Worm (Caenorhabditis elegans) whole organism, L2 larva: ENCODE measurements around the gene C35B1.7.

Experiments
- C34F6.9 ChIP-seq: fragments of 150-350 bp; optimal IDR thresholded peaks from 2 replicates; lab custom pipeline; 2014; ENCODE audit warnings: missing biosample characterization, missing genetic modification characterization
- F13H6.1 ChIP-seq: sonication (generic microtip); optimal IDR thresholded peaks from 2 replicates; lab custom pipeline; 2016; ENCODE audit warnings: missing genetic modification characterization, missing compliant biosample characterization
- R02D3.7 ChIP-seq: fragments of 150-350 bp; optimal IDR thresholded peaks from 2 replicates; lab custom pipeline; 2014; ENCODE audit warnings: missing biosample characterization, missing genetic modification characterization
- ZK546.5 ChIP-seq: sonication (generic microtip); optimal IDR thresholded peaks from 2 replicates; lab custom pipeline; 2017; ENCODE audit warnings: missing biosample characterization, missing genetic modification characterization
- aly-2 ChIP-seq: fragments of 150-350 bp; optimal IDR thresholded peaks from 2 replicates; lab custom pipeline; 2014; ENCODE audit warnings: missing biosample characterization, missing genetic modification characterization
- ama-1 ChIP-seq: fragments of 150-350 bp; optimal IDR thresholded peaks from 2 replicates; lab custom pipeline; 2018; ENCODE audit warnings: inconsistent platforms
- blmp-1 ChIP-seq: sonication (generic microtip); optimal IDR thresholded peaks from 2 replicates; lab custom pipeline; 2017; ENCODE audit warnings: missing genetic modification characterization, mild to moderate bottlenecking, missing compliant biosample characterization, antibody characterized with exemption, moderate library complexity; ENCODE audit not compliant: insufficient read depth
- ceh-16 ChIP-seq: fragments of 150-350 bp; optimal IDR thresholded peaks from 2 replicates; lab custom pipeline; 2014; ENCODE audit warnings: missing biosample characterization, missing genetic modification characterization
- ceh-82 ChIP-seq: fragments of 150-350 bp; optimal IDR thresholded peaks from 2 replicates; lab custom pipeline; 2014; ENCODE audit warnings: missing biosample characterization, missing genetic modification characterization
- egl-27 ChIP-seq: sonication (generic microtip); optimal IDR thresholded peaks from 3 replicates; lab custom pipeline; 2017; ENCODE audit warnings: missing biosample characterization, missing genetic modification reagents, missing genetic modification characterization
- elt-3 ChIP-seq: sonication (generic microtip); optimal IDR thresholded peaks from 2 replicates; lab custom pipeline; 2017; ENCODE audit warnings: missing biosample characterization, missing genetic modification characterization
- fos-1 ChIP-seq: fragments of 150-350 bp; optimal IDR thresholded peaks from 2 replicates; lab custom pipeline; 2014; ENCODE audit warnings: missing biosample characterization, missing genetic modification characterization
- lin-11 ChIP-seq: fragments of 150-350 bp; sonication (generic microtip); optimal IDR thresholded peaks from 2 replicates; lab custom pipeline; 2014; ENCODE audit warnings: missing biosample characterization, missing genetic modification characterization, inconsistent platforms, mixed read lengths
- lin-39 ChIP-seq: fragments of 150-350 bp; optimal IDR thresholded peaks from 2 replicates; lab custom pipeline; 2014; ENCODE audit warnings: missing biosample characterization, missing genetic modification reagents, missing genetic modification characterization
- lsy-2 ChIP-seq, 2 experiments: fragments of 150-350 bp in 1 of 2; sonication (generic microtip) in 1 of 2; optimal IDR thresholded peaks; 2 replicates each; lab custom pipeline; 2014 to 2017; ENCODE audit warnings: missing biosample characterization in 2 of 2, missing genetic modification characterization in 2 of 2
- mab-5 ChIP-seq: fragments of 150-350 bp; optimal IDR thresholded peaks from 2 replicates; lab custom pipeline; 2014; ENCODE audit warnings: missing biosample characterization, missing genetic modification characterization
- mbf-1 ChIP-seq: sonication (generic microtip); optimal IDR thresholded peaks from 2 replicates; lab custom pipeline; 2017; ENCODE audit warnings: missing biosample characterization, missing genetic modification characterization
- nhr-10 ChIP-seq: sonication (generic microtip); optimal IDR thresholded peaks from 2 replicates; lab custom pipeline; 2017; ENCODE audit warnings: missing biosample characterization, missing genetic modification characterization
- nhr-11 ChIP-seq: fragments of 150-350 bp; optimal IDR thresholded peaks from 2 replicates; lab custom pipeline; 2014; ENCODE audit warnings: missing biosample characterization, missing genetic modification characterization
- nhr-12 ChIP-seq: fragments of 150-350 bp; optimal IDR thresholded peaks from 2 replicates; lab custom pipeline; 2014; ENCODE audit warnings: missing biosample characterization, missing genetic modification characterization
- nhr-23 ChIP-seq: fragments of 150-350 bp; optimal IDR thresholded peaks from 2 replicates; lab custom pipeline; 2014; ENCODE audit warnings: missing biosample characterization, missing genetic modification reagents, missing genetic modification characterization
- nhr-25 ChIP-seq: fragments of 150-350 bp; sonication (generic microtip); optimal IDR thresholded peaks from 3 replicates; lab custom pipeline; 2014; ENCODE audit warnings: missing biosample characterization, missing genetic modification characterization
- nhr-6 ChIP-seq: fragments of 150-350 bp; optimal IDR thresholded peaks from 2 replicates; lab custom pipeline; 2014; ENCODE audit warnings: missing biosample characterization, missing genetic modification characterization
- peb-1 ChIP-seq: fragments of 150-350 bp; optimal IDR thresholded peaks from 2 replicates; lab custom pipeline; 2014; ENCODE audit warnings: missing biosample characterization, missing genetic modification characterization
- sem-4 ChIP-seq: fragments of 150-350 bp; optimal IDR thresholded peaks from 2 replicates; lab custom pipeline; 2014; ENCODE audit warnings: missing biosample characterization, missing genetic modification reagents, missing genetic modification characterization
- sma-9 ChIP-seq, 2 experiments: fragments of 150-350 bp in 1 of 2; sonication (generic microtip) in 1 of 2; optimal IDR thresholded peaks; 2 replicates each; lab custom pipeline; 2014 to 2016; ENCODE audit warnings: missing genetic modification characterization in 2 of 2, mild to moderate bottlenecking in 1 of 2, missing biosample characterization in 1 of 2, missing compliant biosample characterization in 1 of 2, missing genetic modification reagents in 1 of 2, moderate library complexity in 1 of 2
- unc-55 ChIP-seq: fragments of 150-350 bp; sonication (generic microtip); optimal IDR thresholded peaks from 3 replicates; lab custom pipeline; 2014; ENCODE audit warnings: missing biosample characterization, missing genetic modification reagents, missing genetic modification characterization
- zag-1 ChIP-seq: fragments of 150-350 bp; optimal IDR thresholded peaks from 2 replicates; lab custom pipeline; 2014; ENCODE audit warnings: missing biosample characterization, missing genetic modification characterization
- ztf-1 ChIP-seq: fragments of 200-800 bp; sonication (Bioruptor generic); conservative IDR thresholded peaks from 2 replicates; pipeline ENCODE4 v1.3.6; 2022; ENCODE audit warnings: missing genetic modification characterization, missing compliant biosample characterization
- ztf-11 ChIP-seq: sonication (generic microtip); optimal IDR thresholded peaks from 2 replicates; lab custom pipeline; 2017; ENCODE audit warnings: missing biosample characterization, missing genetic modification characterization
- ztf-4 ChIP-seq: fragments of 150-350 bp; optimal IDR thresholded peaks from 2 replicates; lab custom pipeline; 2014; ENCODE audit warnings: missing biosample characterization, missing genetic modification characterization

The C35B1.7 gene

DNA sequence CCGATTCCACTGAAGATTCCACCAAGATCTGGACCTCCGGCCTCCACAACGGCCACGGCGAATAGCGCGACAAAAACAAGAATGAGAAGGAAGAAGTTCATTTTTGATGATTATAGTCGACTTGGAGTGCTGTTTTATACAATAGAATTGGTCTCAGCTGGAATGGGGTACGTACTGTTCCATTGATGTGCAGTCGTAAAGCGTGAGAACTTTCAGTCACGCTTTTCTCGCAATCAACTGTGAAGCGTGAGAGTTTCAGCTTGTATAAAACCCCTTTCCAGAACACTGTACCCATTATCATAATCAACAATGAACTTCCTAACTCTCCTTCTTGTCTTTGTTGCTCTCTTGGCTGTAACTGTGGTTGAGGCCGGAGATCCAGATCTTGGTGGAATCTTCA lies 6.8 kb downstream of the C35B1.7 start, which contains the start of the genes F49F1.4 and F49F1.2:
F49F1.4 (minus strand) TSS at position 101 of the 400 bp plus-strand sequence.
F49F1.2 (plus strand) TSS at position 310 of the 400 bp plus-strand sequence.
- TF ChIP-seq sma-9 (GFP tag; optimal IDR thresholded peaks at IDR 0.05; lab: Kevin White, UChicago), result no peak
- no peak for TF ChIP-seq sma-9 (tag; optimal IDR thresholded peaks at IDR 0.05; lab: Kevin White, UChicago)
- no peak for TF ChIP-seq unc-55 (GFP tag; lab: Kevin White, UChicago)
- TF ChIP-seq fos-1 (tag; lab: Kevin White, UChicago), result no peak
- TF ChIP-seq R02D3.7, result no peak
- no peak for TF ChIP-seq blmp-1 (tag; lab: Kevin White, UChicago)
- TF ChIP-seq F13H6.1, result no peak
- TF ChIP-seq ceh-82 (tag; lab: Kevin White, UChicago), result no peak
- TF ChIP-seq lsy-2 (tag; optimal IDR thresholded peaks at IDR 0.05; lab: Kevin White, UChicago), result no peak
- no peak for TF ChIP-seq mab-5 (tag; lab: Kevin White, UChicago)
- TF ChIP-seq nhr-23, result no peak
- TF ChIP-seq aly-2 (tag; lab: Kevin White, UChicago), result no peak
- TF ChIP-seq nhr-11 (tag; lab: Kevin White, UChicago), result no peak
- TF ChIP-seq C34F6.9 (tag; lab: Kevin White, UChicago), result no peak
- TF ChIP-seq mbf-1 (tag; lab: Kevin White, UChicago), result no peak
- TF ChIP-seq ama-1 (lab: Kevin White, UChicago), result no peak
- no peak for TF ChIP-seq ceh-16 (tag; lab: Kevin White, UChicago)
- TF ChIP-seq, all 48 proteins: peak for 0

DNA sequence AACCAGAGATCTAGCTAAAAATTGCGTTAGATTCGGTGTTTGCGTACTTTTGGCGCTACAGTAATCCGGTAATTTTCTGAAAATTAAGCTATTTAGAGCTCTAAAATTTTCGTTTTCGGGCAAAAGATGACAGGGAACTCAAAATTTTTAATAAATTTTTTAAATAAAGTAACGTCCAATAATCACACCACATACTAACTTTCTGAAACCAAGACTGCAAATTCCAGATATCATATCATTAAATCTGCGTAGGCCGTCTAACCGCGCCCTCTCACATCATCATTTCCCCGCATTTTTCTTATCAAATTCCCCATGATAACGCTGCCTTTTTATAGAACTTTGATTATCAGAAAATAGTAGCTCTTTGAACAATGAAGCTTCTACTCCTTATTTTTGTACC lies 8.6 kb downstream of the C35B1.7 start, which contains the start of gene drd-50:
drd-50 (plus strand) TSS at position 301 of the 400 bp plus-strand sequence.
- TF ChIP-seq blmp-1 (tag; lab: Kevin White, UChicago) (no peak), fos-1 (tag; lab: Kevin White, UChicago) (peak; percentile 15), peb-1 (tag; lab: Kevin White, UChicago) (no peak), unc-55 (GFP tag; lab: Kevin White, UChicago) (no peak), zag-1 (tag; lab: Kevin White, UChicago) (no peak), nhr-23 (no peak), nhr-10 (tag; lab: Kevin White, UChicago) (no peak)

DNA sequence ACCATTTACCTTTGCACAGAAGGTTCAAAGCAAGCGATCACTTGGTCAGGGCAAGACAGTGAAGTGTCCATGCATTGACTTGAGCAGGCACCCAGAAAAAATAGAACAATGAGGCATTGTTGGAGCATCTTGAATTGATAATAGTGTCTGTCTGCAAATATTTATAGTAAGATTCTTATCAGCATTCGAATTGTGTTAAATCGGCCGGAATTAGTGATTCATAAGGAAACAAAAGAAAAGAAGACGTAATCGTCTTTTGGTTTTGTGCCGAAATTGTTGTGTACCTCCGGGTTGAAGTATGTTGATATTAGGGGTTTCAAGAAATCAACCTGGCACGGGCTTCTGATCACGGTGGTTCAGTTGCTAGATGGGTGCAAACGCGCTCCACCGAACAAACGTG lies 11.4 kb downstream of the C35B1.7 start, which contains the start of gene F49F1.5:
F49F1.5 (minus strand) TSS at position 153 of the 400 bp plus-strand sequence.
- TF ChIP-seq blmp-1 (tag; lab: Kevin White, UChicago) (no peak), egl-27 (no peak), ZK546.5 (tag; lab: Kevin White, UChicago) (no peak), lin-39 (no peak), F13H6.1 (no peak)

DNA sequence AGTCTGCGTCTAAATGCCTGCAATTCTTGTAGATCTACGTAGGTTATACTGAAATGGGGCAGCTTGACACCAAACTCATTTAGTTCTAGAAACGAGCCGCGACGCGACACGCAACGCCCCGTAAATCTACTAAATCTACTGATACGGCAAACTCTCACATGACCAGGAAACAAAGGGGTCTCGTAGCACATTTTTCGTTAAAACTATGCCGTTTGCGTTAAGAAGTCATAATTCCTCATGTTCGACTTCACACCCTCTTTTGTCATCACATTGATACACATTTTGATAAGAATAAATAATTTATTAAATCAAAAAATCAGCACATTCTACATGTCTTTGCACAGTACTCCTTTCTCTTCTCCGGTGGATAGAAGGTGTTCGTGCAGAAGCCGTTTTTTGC lies 12.2 kb downstream of the C35B1.7 start:
- TF ChIP-seq ztf-1 (GFP tag; lab: Robert Waterston, UW) (no peak), C34F6.9 (tag; lab: Kevin White, UChicago) (no peak), elt-3 (tag; lab: Kevin White, UChicago) (no peak), ama-1 (lab: Kevin White, UChicago) (no peak), nhr-12 (tag; lab: Kevin White, UChicago) (no peak), nhr-6 (no peak), unc-55 (GFP tag; lab: Kevin White, UChicago) (no peak), fos-1 (tag; lab: Kevin White, UChicago) (no peak), ztf-11 (no peak), nhr-25 (tag; lab: Kevin White, UChicago) (no peak), mbf-1 (tag; lab: Kevin White, UChicago) (no peak), sem-4 (tag; lab: Kevin White, UChicago) (no peak), aly-2 (tag; lab: Kevin White, UChicago) (no peak), nhr-10 (tag; lab: Kevin White, UChicago) (no peak)

DNA sequence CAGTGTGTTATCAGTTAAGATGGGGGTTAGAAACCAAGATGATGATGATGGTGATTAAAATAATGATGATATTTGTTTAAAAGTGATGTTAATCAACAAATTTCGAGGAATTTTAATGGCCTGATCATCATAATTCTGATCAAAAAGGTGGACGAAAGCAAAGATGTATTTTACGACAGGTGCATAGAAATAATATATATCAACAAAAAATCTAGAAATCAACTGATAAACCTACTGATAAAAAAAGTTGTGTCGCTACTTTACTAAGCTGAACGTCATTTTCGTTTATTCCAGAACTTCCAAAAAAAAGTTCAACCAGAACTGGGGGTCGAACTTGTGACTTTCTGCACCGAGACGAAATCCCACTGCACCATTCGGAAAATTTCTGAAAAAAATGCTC lies 14.2 kb downstream of the C35B1.7 start, which contains the start of gene mul-1:
mul-1 (minus strand) TSS at position 84 of the 400 bp plus-strand sequence.
- TF ChIP-seq ztf-4 (tag; lab: Kevin White, UChicago) (no peak), sma-9 (GFP tag; optimal IDR thresholded peaks at IDR 0.05; lab: Kevin White, UChicago) (no peak), sma-9 (tag; optimal IDR thresholded peaks at IDR 0.05; lab: Kevin White, UChicago) (no peak), ztf-11 (no peak), lin-11 (tag; lab: Kevin White, UChicago) (no peak)
